Worm (Caenorhabditis elegans): ENCODE results near the gene dmd-8.
A peak's percentile ranks its signal among the peaks of the same experiment; 100 is the strongest.

dmd-8 gene

DNA sequence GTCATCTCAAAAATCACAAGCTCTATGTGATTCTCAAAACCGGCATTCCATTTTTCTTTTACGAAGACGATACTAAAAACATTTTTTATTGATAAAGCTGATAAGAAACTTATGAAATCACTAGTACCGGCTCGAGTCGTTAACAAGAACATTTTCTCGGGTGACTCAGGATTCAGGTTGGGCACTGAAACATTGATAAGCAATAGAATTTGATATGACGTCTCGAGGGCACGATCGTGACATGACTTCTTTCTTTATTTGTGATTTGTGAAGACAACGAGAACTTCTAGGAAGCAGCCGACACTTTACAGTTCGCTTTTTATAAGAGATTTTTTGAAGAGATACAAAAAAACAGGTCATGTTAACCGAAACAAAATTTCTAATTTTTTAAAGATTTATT, 2.5 kb downstream of the dmd-8 start:
- no peak for TF ChIP-seq aha-1 (tag)
- TF ChIP-seq mes-2 (tag; optimal IDR thresholded peaks at IDR 0.05; ENCODE audit: poor library complexity, severe bottlenecking): peak; percentile 30
- no peak for TF ChIP-seq nhr-237 (tag; optimal IDR thresholded peaks at IDR 0.05)
- TF ChIP-seq snpc-4 (tag; optimal IDR thresholded peaks at IDR 0.05): no peak
- TF ChIP-seq zip-11 (GFP tag; IDR thresholded peaks at IDR 0.05): no peak
- no peak for TF ChIP-seq egl-43 (GFP tag; IDR thresholded peaks at IDR 0.05)
- no peak for TF ChIP-seq ceh-82 (tag; optimal IDR thresholded peaks at IDR 0.05)
- no peak for TF ChIP-seq saeg-2 (GFP tag; IDR thresholded peaks at IDR 0.05)
- TF ChIP-seq R02D3.7 (tag; optimal IDR thresholded peaks at IDR 0.05): no peak
- no peak for TF ChIP-seq arid-1 (GFP tag; conservative IDR thresholded peaks at IDR 0.05)
- TF ChIP-seq nhr-111 (GFP tag; optimal IDR thresholded peaks at IDR 0.05): no peak
- no peak for TF ChIP-seq ceh-44 (GFP tag; IDR thresholded peaks at IDR 0.05)
- peak; percentile 94 for TF ChIP-seq nhr-28 (tag; optimal IDR thresholded peaks at IDR 0.05)
- peak; percentile 67 for TF ChIP-seq hlh-30 (tag; optimal IDR thresholded peaks at IDR 0.05; ENCODE audit: insufficient read depth)
- no peak for TF ChIP-seq fkh-10 (GFP tag; optimal IDR thresholded peaks at IDR 0.05)
- TF ChIP-seq Y48G9A.11 (GFP tag; IDR thresholded peaks at IDR 0.05): no peak
- peak in 1 of 2 experiments; percentile 82 for TF ChIP-seq unc-62 (GFP tag; optimal IDR thresholded peaks at IDR 0.05 in 1 of 2)
- TF ChIP-seq unc-62 (tag; optimal IDR thresholded peaks at IDR 0.05): no peak
- no peak for TF ChIP-seq vab-7 (GFP tag; IDR thresholded peaks at IDR 0.05)
- TF ChIP-seq mdt-29 (GFP tag; IDR thresholded peaks at IDR 0.05): no peak
- TF ChIP-seq nhr-102 (tag; optimal IDR thresholded peaks at IDR 0.05): peak; percentile 96
- TF ChIP-seq ZK546.5 (tag; optimal IDR thresholded peaks at IDR 0.05): no peak
- TF ChIP-seq hlh-11 (tag; optimal IDR thresholded peaks at IDR 0.05): peak; percentile 85
- TF ChIP-seq zag-1 (tag; optimal IDR thresholded peaks at IDR 0.05): no peak
- TF ChIP-seq nhr-77 (tag; optimal IDR thresholded peaks at IDR 0.05): peak; percentile 90
- TF ChIP-seq mep-1 (tag; optimal IDR thresholded peaks at IDR 0.05): no peak
- TF ChIP-seq sdz-12 (GFP tag; optimal IDR thresholded peaks at IDR 0.05): no peak
- TF ChIP-seq madf-5 (GFP tag; IDR thresholded peaks at IDR 0.05): no peak
- no peak for TF ChIP-seq mxl-2 (GFP tag; conservative IDR thresholded peaks at IDR 0.05)
- TF ChIP-seq php-3 (GFP tag; IDR thresholded peaks at IDR 0.05): peak; percentile 85
- TF ChIP-seq T26A8.4 (GFP tag; IDR thresholded peaks at IDR 0.05): no peak
- no peak for TF ChIP-seq Y105C5A.15 (GFP tag; IDR thresholded peaks at IDR 0.05)
- no peak for TF ChIP-seq daf-12 (tag; optimal IDR thresholded peaks at IDR 0.05)
- no peak for TF ChIP-seq F49E8.2 (tag; optimal IDR thresholded peaks at IDR 0.05; ENCODE audit: borderline replicate concordance)
- TF ChIP-seq T20F7.1 (GFP tag; optimal IDR thresholded peaks at IDR 0.05): no peak
- TF ChIP-seq tra-1 (GFP tag; IDR thresholded peaks at IDR 0.05): peak; percentile 74; the same call in 1 of the 2 replicates
- no peak for TF ChIP-seq set-16 (GFP tag; IDR thresholded peaks at IDR 0.05)
- TF ChIP-seq nhr-48 (tag; optimal IDR thresholded peaks at IDR 0.05): peak; percentile 71
- no peak for TF ChIP-seq hmg-1.1 (GFP tag; IDR thresholded peaks at IDR 0.05)
- no peak for TF ChIP-seq zfp-3 (GFP tag; conservative IDR thresholded peaks at IDR 0.05)
- TF ChIP-seq jun-1 (tag; optimal IDR thresholded peaks at IDR 0.05): no peak
- no peak for TF ChIP-seq Y75B8A.6 (GFP tag; IDR thresholded peaks at IDR 0.05)
- TF ChIP-seq nhr-10 (tag; optimal IDR thresholded peaks at IDR 0.05): peak; percentile 25
- TF ChIP-seq lsy-2 (tag; optimal IDR thresholded peaks at IDR 0.05): no peak
- no peak for TF ChIP-seq zip-2 (tag; optimal IDR thresholded peaks at IDR 0.05)
- no peak for TF ChIP-seq attf-4 (tag; optimal IDR thresholded peaks at IDR 0.05)
- TF ChIP-seq lim-7 (GFP tag; IDR thresholded peaks at IDR 0.05): no peak
- peak in 1 of 2 experiments; percentile 28 for TF ChIP-seq mdl-1 (tag; optimal IDR thresholded peaks at IDR 0.05)
- peak; percentile 89 for TF ChIP-seq dve-1 (tag; optimal IDR thresholded peaks at IDR 0.05; ENCODE audit: insufficient read depth)
- TF ChIP-seq egl-27 (tag; optimal IDR thresholded peaks at IDR 0.05): no peak
- no peak for TF ChIP-seq madf-9 (GFP tag; conservative IDR thresholded peaks at IDR 0.05)
- no peak for TF ChIP-seq spr-1 (tag; optimal IDR thresholded peaks at IDR 0.05)
- peak; percentile 99 for TF ChIP-seq pqm-1 (tag; optimal IDR thresholded peaks at IDR 0.05)

Measured in whole organism, L4 larva.